Fruit fly (Drosophila melanogaster): ENCODE measurements around the gene CG4313.

CG4313 gene

DNA sequence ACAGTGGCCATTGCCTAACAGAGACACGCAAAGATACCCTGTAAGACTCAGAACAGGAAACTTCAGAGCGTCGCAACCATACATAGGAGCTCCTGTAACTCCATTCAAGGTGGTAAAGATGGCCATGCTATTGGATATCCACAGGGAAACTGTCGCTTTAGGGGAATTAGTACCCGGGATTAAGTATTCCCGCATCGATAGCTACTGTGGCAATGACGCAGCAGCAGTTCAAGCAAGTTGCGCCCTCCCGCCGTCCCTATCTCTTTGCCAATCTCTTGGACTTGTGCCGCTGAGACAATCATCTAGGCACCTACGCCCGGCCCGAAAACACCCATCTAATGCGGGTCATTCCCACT is 29.0 kb downstream of the CG4313 start (continued):
- TF ChIP-seq CG9139 (GFP tag; optimal IDR thresholded peaks at IDR 0.05) (peak; percentile 20), CG4318 (GFP tag; optimal IDR thresholded peaks at IDR 0.05) (no peak), fkh (GFP tag; optimal IDR thresholded peaks at IDR 0.05) (no peak), Blimp-1 (GFP tag; optimal IDR thresholded peaks at IDR 0.05) (no peak), CG10669 (GFP tag; optimal IDR thresholded peaks at IDR 0.05) (peak; percentile 38), achi (GFP tag; optimal IDR thresholded peaks at IDR 0.05) (peak; percentile 35), CG11902 (GFP tag; optimal IDR thresholded peaks at IDR 0.05) (no peak), Gug (GFP tag; IDR thresholded peaks at IDR 0.05) (peak; percentile 62), CG10631 (GFP tag; optimal IDR thresholded peaks at IDR 0.05) (peak; percentile 43), eg (GFP tag; IDR thresholded peaks at IDR 0.05) (peak; percentile 82), CG3919 (GFP tag; optimal IDR thresholded peaks at IDR 0.05) (peak; percentile 63), topi (GFP tag; optimal IDR thresholded peaks at IDR 0.05) (peak; percentile 34)

- TF ChIP-seq Smox (GFP tag; optimal IDR thresholded peaks at IDR 0.05), result peak; percentile 86
- peak; percentile 84 for TF ChIP-seq CG11902 (GFP tag; optimal IDR thresholded peaks at IDR 0.05)
- peak; percentile 86 for TF ChIP-seq CG8119 (GFP tag; IDR thresholded peaks at IDR 0.05)
- TF ChIP-seq spab (GFP tag; optimal IDR thresholded peaks at IDR 0.05), result peak; percentile 84
- peak; percentile 87 for TF ChIP-seq Ets96B (tag; optimal IDR thresholded peaks at IDR 0.05)
- peak; percentile 75 for TF ChIP-seq CG11294 (GFP tag; IDR thresholded peaks at IDR 0.05)
- TF ChIP-seq Hr38 (GFP tag; optimal IDR thresholded peaks at IDR 0.05), result no peak
- TF ChIP-seq net (GFP tag; optimal IDR thresholded peaks at IDR 0.05), result peak; percentile 90
- TF ChIP-seq achi (GFP tag; optimal IDR thresholded peaks at IDR 0.05), result peak; percentile 86
- TF ChIP-seq fkh (GFP tag; optimal IDR thresholded peaks at IDR 0.05), result peak; percentile 15
- peak; percentile 85 for TF ChIP-seq CG6163 (GFP tag; IDR thresholded peaks at IDR 0.05)
- TF ChIP-seq fd85E (GFP tag; optimal IDR thresholded peaks at IDR 0.05), result peak; percentile 89
- no peak for TF ChIP-seq Eip93F (GFP tag; optimal IDR thresholded peaks at IDR 0.05)
- TF ChIP-seq Hr4 (GFP tag; optimal IDR thresholded peaks at IDR 0.05), result peak; percentile 89
- TF ChIP-seq CG16779 (tag; optimal IDR thresholded peaks at IDR 0.05), result peak; percentile 75
- TF ChIP-seq acj6 (GFP tag; optimal IDR thresholded peaks at IDR 0.05), result peak; percentile 87
- peak; percentile 80 for TF ChIP-seq CG34406 (GFP tag; optimal IDR thresholded peaks at IDR 0.05)
- peak; percentile 97 for TF ChIP-seq Eip78C (GFP tag)
- peak; percentile 85 to 88 for TF ChIP-seq ss (GFP tag; optimal IDR thresholded peaks at IDR 0.05)
- peak; percentile 80 for TF ChIP-seq Ets21C (GFP tag; optimal IDR thresholded peaks at IDR 0.05)
- peak; percentile 83 for TF ChIP-seq CG8319 (GFP tag; optimal IDR thresholded peaks at IDR 0.05)
- peak; percentile 91 for TF ChIP-seq Sox102F (GFP tag; optimal IDR thresholded peaks at IDR 0.05)
- TF ChIP-seq Lpt (GFP tag; optimal IDR thresholded peaks at IDR 0.05), result peak; percentile 84
- peak; percentile 87 for TF ChIP-seq vri (GFP tag; optimal IDR thresholded peaks at IDR 0.05)
- no peak for TF ChIP-seq CG4318 (GFP tag; optimal IDR thresholded peaks at IDR 0.05)
- TF ChIP-seq CG9139 (GFP tag; optimal IDR thresholded peaks at IDR 0.05), result peak; percentile 82
- TF ChIP-seq Blimp-1 (GFP tag; optimal IDR thresholded peaks at IDR 0.05), result peak; percentile 65
- peak; percentile 89 for TF ChIP-seq CG6808 (GFP tag; optimal IDR thresholded peaks at IDR 0.05)
- peak; percentile 93 for TF ChIP-seq Met (GFP tag; optimal IDR thresholded peaks at IDR 0.05)
- peak; percentile 78 for TF ChIP-seq Gug (GFP tag; IDR thresholded peaks at IDR 0.05)
- peak; percentile 86 for TF ChIP-seq CG11762 (GFP tag; optimal IDR thresholded peaks at IDR 0.05; ENCODE audit: insufficient read depth)
- peak; percentile 76 to 81 for TF ChIP-seq salr (GFP tag; optimal IDR thresholded peaks at IDR 0.05)
- TF ChIP-seq CG7368 (GFP tag; optimal IDR thresholded peaks at IDR 0.05), result peak; percentile 90
- TF ChIP-seq dsx (GFP tag; optimal IDR thresholded peaks at IDR 0.05; ENCODE audit: poor library complexity, severe bottlenecking), result peak; percentile 77
- peak; percentile 90 for TF ChIP-seq CG31627 (GFP tag; optimal IDR thresholded peaks at IDR 0.05)
- peak; percentile 92 for TF ChIP-seq esn (GFP tag; optimal IDR thresholded peaks at IDR 0.05)
- TF ChIP-seq pdm3 (GFP tag; optimal IDR thresholded peaks at IDR 0.05), result peak; percentile 90
- TF ChIP-seq OdsH (GFP tag; optimal IDR thresholded peaks at IDR 0.05), result peak; percentile 88
- TF ChIP-seq CG3032 (tag; optimal IDR thresholded peaks at IDR 0.05), result peak; percentile 86
- TF ChIP-seq CG6792 (GFP tag; optimal IDR thresholded peaks at IDR 0.05), result peak; percentile 91
- TF ChIP-seq CG3919 (GFP tag; optimal IDR thresholded peaks at IDR 0.05), result peak; percentile 88
- peak; percentile 89 for TF ChIP-seq cyc (GFP tag; optimal IDR thresholded peaks at IDR 0.05)
These were observed 30.5 kb downstream of the CG4313 start, which contains the start of gene Rtca for dm6 chrX:2071878-2072817. Gene Rtca, plus strand, starts transcription at chrX:2072413.
